Fruit fly (Drosophila melanogaster): Measurements from ENCODE around the gene Raf.
A peak's percentile ranks its signal among the peaks of the same experiment; 100 is the strongest.

Raf gene

dm6 chrX:2323661-2324293, 28.5 kb downstream of the Raf start (continued):
- peak; percentile 74 for TF ChIP-seq pros (GFP tag; optimal IDR thresholded peaks at IDR 0.05)
- no peak for TF ChIP-seq CG4707 (GFP tag; optimal IDR thresholded peaks at IDR 0.05)
- TF ChIP-seq wek (GFP tag; optimal IDR thresholded peaks at IDR 0.05): no peak
- no peak for TF ChIP-seq eve (GFP tag; optimal IDR thresholded peaks at IDR 0.05)
- TF ChIP-seq nom (GFP tag; optimal IDR thresholded peaks at IDR 0.05): peak; percentile 42
- TF ChIP-seq lilli (GFP tag; optimal IDR thresholded peaks at IDR 0.05): no peak
- peak; percentile 48 to 59 for TF ChIP-seq Trl (optimal IDR thresholded peaks at IDR 0.05)
- no peak for TF ChIP-seq Trl (GFP tag; optimal IDR thresholded peaks at IDR 0.05)
- no peak for TF ChIP-seq MESR4 (GFP tag; optimal IDR thresholded peaks at IDR 0.05)
- TF ChIP-seq gcm (GFP tag; optimal IDR thresholded peaks at IDR 0.05): peak; percentile 32
- no peak for TF ChIP-seq gem (tag; optimal IDR thresholded peaks at IDR 0.05)
- TF ChIP-seq cg (GFP tag; optimal IDR thresholded peaks at IDR 0.05): peak; percentile 32
- TF ChIP-seq sens (GFP tag): peak; percentile 60
- TF ChIP-seq danr (GFP tag; IDR thresholded peaks at IDR 0.05): no peak
- no peak for TF ChIP-seq CG15269 (tag; optimal IDR thresholded peaks at IDR 0.05)
- TF ChIP-seq kni (GFP tag; optimal IDR thresholded peaks at IDR 0.05): peak; percentile 18
- no peak for TF ChIP-seq Taf1 (GFP tag; IDR thresholded peaks at IDR 0.05)
- TF ChIP-seq Side (GFP tag; optimal IDR thresholded peaks at IDR 0.05): no peak
- TF ChIP-seq CG6765 (GFP tag; optimal IDR thresholded peaks at IDR 0.05): no peak
- no peak for TF ChIP-seq Dad (GFP tag; optimal IDR thresholded peaks at IDR 0.05)
- TF ChIP-seq CG14667 (GFP tag; IDR thresholded peaks at IDR 0.05): no peak

dm6 chrX:2325658-2326245, 30.5 kb downstream of the Raf start, which contains the start of gene CG14050:
Gene CG14050, minus strand, starts transcription at chrX:2326217.
- TF ChIP-seq gce (GFP tag; IDR thresholded peaks at IDR 0.05) (no peak), CG11560 (tag; IDR thresholded peaks at IDR 0.05) (no peak), fu2 (GFP tag; optimal IDR thresholded peaks at IDR 0.05) (no peak), CG4707 (GFP tag; optimal IDR thresholded peaks at IDR 0.05) (no peak), sr (GFP tag; IDR thresholded peaks at IDR 0.05) (no peak), CG4820 (GFP tag; optimal IDR thresholded peaks at IDR 0.05) (peak; percentile 93), CG9797 (GFP tag; optimal IDR thresholded peaks at IDR 0.05) (no peak), Xbp1 (GFP tag; optimal IDR thresholded peaks at IDR 0.05) (no peak), CG6254 (GFP tag; optimal IDR thresholded peaks at IDR 0.05) (no peak), CG10959 (GFP tag; IDR thresholded peaks at IDR 0.05) (no peak), emc (GFP tag; optimal IDR thresholded peaks at IDR 0.05) (no peak), CG14860 (GFP tag; IDR thresholded peaks at IDR 0.05; ENCODE audit: partially characterized antibody) (no peak), Abd-B (GFP tag; optimal IDR thresholded peaks at IDR 0.05) (no peak), kni (GFP tag; optimal IDR thresholded peaks at IDR 0.05) (no peak), chinmo (GFP tag; IDR thresholded peaks at IDR 0.05; ENCODE audit: partially characterized antibody) (0 out of 4 replicates have a peak, but pooled peaks have one; percentile 16), tll (GFP tag; optimal IDR thresholded peaks at IDR 0.05) (peak in 1 of 2 experiments; percentile 65), Ets65A (GFP tag) (no peak), CG7271 (tag; optimal IDR thresholded peaks at IDR 0.05) (no peak), HmgD (GFP tag; optimal IDR thresholded peaks at IDR 0.05) (no peak), CG11504 (tag; optimal IDR thresholded peaks at IDR 0.05) (no peak), Meics (GFP tag; optimal IDR thresholded peaks at IDR 0.05) (no peak), ci (GFP tag; IDR thresholded peaks at IDR 0.05) (no peak), repo (GFP tag; optimal IDR thresholded peaks at IDR 0.05) (no peak), ranshi (GFP tag; IDR thresholded peaks at IDR 0.05) (no peak), Atf-2 (GFP tag; optimal IDR thresholded peaks at IDR 0.05) (no peak), dan (GFP tag; IDR thresholded peaks at IDR 0.05) (no peak), wek (GFP tag; optimal IDR thresholded peaks at IDR 0.05) (no peak), croc (GFP tag; conservative IDR thresholded peaks at IDR 0.05) (no peak), pros (GFP tag; optimal IDR thresholded peaks at IDR 0.05) (peak; percentile 25), Dad (GFP tag; optimal IDR thresholded peaks at IDR 0.05) (no peak), CG2678 (tag; optimal IDR thresholded peaks at IDR 0.05) (no peak), CG11695 (GFP tag; IDR thresholded peaks at IDR 0.05) (0 out of 3 replicates have a peak, but pooled peaks have one; percentile 9), CG15479 (GFP tag; optimal IDR thresholded peaks at IDR 0.05) (no peak)
